Worm (Caenorhabditis elegans): ENCODE data around the gene sfxn-5.

ce11 chrII:8117426-8117825 is 12.6 kb upstream of the sfxn-5 start:
- TF ChIP-seq ztf-11 (tag; optimal IDR thresholded peaks at IDR 0.05) (no peak), lin-13 (tag; optimal IDR thresholded peaks at IDR 0.05) (no peak), pha-4 (tag; optimal IDR thresholded peaks at IDR 0.05) (no peak), zip-8 (tag; optimal IDR thresholded peaks at IDR 0.05) (no peak), elt-3 (tag; optimal IDR thresholded peaks at IDR 0.05) (no peak), flh-1 (GFP tag; optimal IDR thresholded peaks at IDR 0.05) (no peak), nhr-237 (tag; optimal IDR thresholded peaks at IDR 0.05) (no peak), sptf-1 (tag; optimal IDR thresholded peaks at IDR 0.05) (no peak)

All from whole organism, mixed stage, embryonic.